Fruit fly (Drosophila melanogaster) whole organism, wandering third instar larva: ENCODE data around the gene CG43448.
A peak's percentile ranks its signal among the peaks of the same experiment; 100 is the strongest.

Experiments used
- Abd-B ChIP-seq: fragments of >200 bp; optimal IDR thresholded peaks from 2 replicates; lab custom pipeline; 2017; ENCODE audit warnings: missing biosample characterization, missing genetic modification characterization
- CG32264 ChIP-seq: fragments of 200-800 bp; sonication (Bioruptor generic); optimal IDR thresholded peaks from 2 replicates; lab custom pipeline; 2016; ENCODE audit warnings: missing biosample characterization, missing genetic modification characterization
- CG9705 ChIP-seq: fragments of 200-800 bp; sonication (Bioruptor generic); optimal IDR thresholded peaks from 2 replicates; lab custom pipeline; 2018; ENCODE audit warnings: missing biosample characterization, mild to moderate bottlenecking, missing genetic modification characterization
- CrebA ChIP-seq: fragments of 200-800 bp; sonication (Bioruptor generic); optimal IDR thresholded peaks from 2 replicates; lab custom pipeline; 2016; ENCODE audit warnings: missing biosample characterization, mild to moderate bottlenecking, missing genetic modification characterization, borderline replicate concordance
- Dfd ChIP-seq: fragments of >200 bp; optimal IDR thresholded peaks from 2 replicates; lab custom pipeline; 2017; ENCODE audit warnings: missing biosample characterization, missing genetic modification characterization
- Dif ChIP-seq: fragments of 200-275, 200-300 bp; sonication (Bioruptor generic); optimal IDR thresholded peaks from 2 replicates; lab custom pipeline; 2018; ENCODE audit warnings: missing biosample characterization, missing genetic modification characterization; ENCODE audit not compliant: partially characterized antibody
- GATAd ChIP-seq: sonication (Bioruptor generic); optimal IDR thresholded peaks from 2 replicates; lab custom pipeline; 2016; ENCODE audit warnings: missing biosample characterization, missing genetic modification characterization
- HLH106 ChIP-seq: fragments of 200-800 bp; optimal IDR thresholded peaks from 3 replicates; lab custom pipeline; 2019; ENCODE audit warnings: missing biosample characterization, mild to moderate bottlenecking, missing genetic modification characterization, moderate library complexity
- Hnf4 ChIP-seq: fragments of 200-800 bp; sonication (Bioruptor generic); optimal IDR thresholded peaks from 2 replicates; lab custom pipeline; 2016; ENCODE audit warnings: missing biosample characterization, mild to moderate bottlenecking, missing genetic modification characterization
- Hr78 ChIP-seq: fragments of >200 bp; optimal IDR thresholded peaks from 2 replicates; lab custom pipeline; 2017; ENCODE audit warnings: missing biosample characterization, missing genetic modification characterization
- Hr83 ChIP-seq: fragments of 200-300 bp; sonication (Bioruptor generic); optimal IDR thresholded peaks from 2 replicates; lab custom pipeline; 2016; ENCODE audit warnings: missing biosample characterization, mild to moderate bottlenecking, missing genetic modification characterization, moderate library complexity; ENCODE audit not compliant: poor library complexity, severe bottlenecking
- Jra ChIP-seq: sonication (Bioruptor generic); optimal IDR thresholded peaks from 2 replicates; lab custom pipeline; 2016; ENCODE audit warnings: missing biosample characterization, missing genetic modification characterization
- Mio ChIP-seq: sonication (Bioruptor generic); optimal IDR thresholded peaks from 2 replicates; lab custom pipeline; 2016; ENCODE audit warnings: missing biosample characterization, missing genetic modification characterization
- Myc ChIP-seq: fragments of >200 bp; optimal IDR thresholded peaks from 2 replicates; lab custom pipeline; 2017
- N ChIP-seq: fragments of >200 bp; optimal IDR thresholded peaks from 2 replicates; lab custom pipeline; 2018; ENCODE audit warnings: missing biosample characterization, missing external identifiers, missing genetic modification characterization
- OdsH ChIP-seq: fragments of 200-800 bp; sonication (Bioruptor generic); optimal IDR thresholded peaks from 2 replicates; lab custom pipeline; 2016; ENCODE audit warnings: missing biosample characterization, mild to moderate bottlenecking, missing genetic modification characterization
- Rel ChIP-seq, 2 experiments: fragments of 200-800 bp; sonication (Bioruptor generic) in 1 of 2; optimal IDR thresholded peaks; 2 replicates in 1 of 2; 3 replicates in 1 of 2; lab custom pipeline; 2016 to 2019; ENCODE audit warnings: mild to moderate bottlenecking in 2 of 2, missing biosample characterization in 2 of 2, missing genetic modification characterization in 2 of 2, moderate library complexity in 1 of 2
- Sp1 ChIP-seq: fragments of 200-800 bp; sonication (Bioruptor generic); optimal IDR thresholded peaks from 3 replicates; lab custom pipeline; 2019; ENCODE audit warnings: missing biosample characterization, mild to moderate bottlenecking, missing genetic modification characterization, moderate library complexity
- Vsx2 ChIP-seq: fragments of 200-300, 225-300 bp; sonication (Bioruptor generic); optimal IDR thresholded peaks from 2 replicates; lab custom pipeline; 2018; ENCODE audit warnings: missing biosample characterization, missing genetic modification characterization; ENCODE audit not compliant: partially characterized antibody
- br ChIP-seq: fragments of 200-800 bp; sonication (Bioruptor generic); optimal IDR thresholded peaks from 2 replicates; lab custom pipeline; 2016; ENCODE audit warnings: missing biosample characterization, missing genetic modification characterization
- brk ChIP-seq: fragments of 200-800 bp; sonication (Bioruptor generic); optimal IDR thresholded peaks from 2 replicates; lab custom pipeline; 2016; ENCODE audit warnings: missing biosample characterization, mild to moderate bottlenecking, missing genetic modification characterization
- dl ChIP-seq, 2 experiments: fragments of 175-275, 200-275 bp in 1 of 2; fragments of 200-275 bp in 1 of 2; sonication (Bioruptor generic); optimal IDR thresholded peaks; lab custom pipeline; 2018; ENCODE audit warnings: mild to moderate bottlenecking in 2 of 2, missing biosample characterization in 2 of 2, missing genetic modification characterization in 2 of 2, moderate library complexity in 2 of 2; ENCODE audit not compliant: partially characterized antibody in 2 of 2, insufficient read depth in 1 of 2
- dmrt93B ChIP-seq: fragments of 200-800 bp; sonication (Bioruptor generic); optimal IDR thresholded peaks from 2 replicates; lab custom pipeline; 2018; ENCODE audit warnings: missing biosample characterization, mild to moderate bottlenecking, missing genetic modification characterization
- dsf ChIP-seq: sonication (Bioruptor generic); optimal IDR thresholded peaks from 2 replicates; lab custom pipeline; 2016; ENCODE audit warnings: missing biosample characterization, missing genetic modification characterization, borderline replicate concordance
- ey ChIP-seq: fragments of 200-800 bp; sonication (Bioruptor generic); optimal IDR thresholded peaks from 2 replicates; lab custom pipeline; 2016; ENCODE audit warnings: missing biosample characterization, missing genetic modification characterization
- foxo ChIP-seq, 2 experiments: fragments of 200-800 bp; sonication (Bioruptor generic); optimal IDR thresholded peaks; 2 replicates in 1 of 2; 3 replicates in 1 of 2; lab custom pipeline; 2016 to 2017; ENCODE audit warnings: missing biosample characterization in 2 of 2, missing genetic modification characterization in 2 of 2
- fru ChIP-seq: fragments of 200-800 bp; sonication (Bioruptor generic); optimal IDR thresholded peaks from 3 replicates; lab custom pipeline; 2016; ENCODE audit warnings: missing biosample characterization, mild to moderate bottlenecking, missing genetic modification characterization
- h ChIP-seq: fragments of 200-800 bp; sonication (Bioruptor generic); optimal IDR thresholded peaks from 3 replicates; lab custom pipeline; 2016; ENCODE audit warnings: missing biosample characterization, mild to moderate bottlenecking, missing genetic modification characterization
- jim ChIP-seq: fragments of 175-275, 200-325 bp; sonication (Bioruptor generic); optimal IDR thresholded peaks from 2 replicates; lab custom pipeline; 2016; ENCODE audit warnings: missing biosample characterization, mild to moderate bottlenecking, missing genetic modification characterization
- lola ChIP-seq: fragments of >200 bp; optimal IDR thresholded peaks from 2 replicates; lab custom pipeline; 2017; ENCODE audit warnings: missing biosample characterization, missing genetic modification characterization
- pan ChIP-seq: fragments of >200 bp; optimal IDR thresholded peaks from 2 replicates; lab custom pipeline; 2017
- psq ChIP-seq: fragments of 200-800 bp; sonication (Bioruptor generic); optimal IDR thresholded peaks from 3 replicates; lab custom pipeline; 2017; ENCODE audit warnings: missing biosample characterization, mild to moderate bottlenecking, missing genetic modification characterization, moderate library complexity
- rgr ChIP-seq: fragments of 200-800 bp; sonication (Bioruptor generic); optimal IDR thresholded peaks from 3 replicates; lab custom pipeline; 2016; ENCODE audit warnings: missing biosample characterization, mild to moderate bottlenecking, missing genetic modification characterization
- sage ChIP-seq: fragments of 200-800 bp; sonication (Bioruptor generic); optimal IDR thresholded peaks from 2 replicates; lab custom pipeline; 2016; ENCODE audit warnings: missing biosample characterization, mild to moderate bottlenecking, missing genetic modification characterization
- sv ChIP-seq: fragments of 200-800 bp; sonication (Bioruptor generic); optimal IDR thresholded peaks from 3 replicates; lab custom pipeline; 2016; ENCODE audit warnings: missing biosample characterization, missing genetic modification characterization
- tai ChIP-seq: sonication (Bioruptor generic); optimal IDR thresholded peaks from 2 replicates; lab custom pipeline; 2016; ENCODE audit warnings: missing biosample characterization, missing genetic modification characterization
- usp ChIP-seq: fragments of >200 bp; optimal IDR thresholded peaks from 2 replicates; lab custom pipeline; 2017; ENCODE audit warnings: missing biosample characterization, missing genetic modification characterization
- woc ChIP-seq: sonication (Bioruptor generic); optimal IDR thresholded peaks from 2 replicates; lab custom pipeline; 2016; ENCODE audit warnings: missing biosample characterization, mild to moderate bottlenecking, missing genetic modification characterization

Gene CG43448

dm6 chr3R:30283037-30283590, 45.6 kb upstream of the CG43448 start:
- TF ChIP-seq tai: no peak
- no peak for TF ChIP-seq HLH106
- no peak for TF ChIP-seq ey
- no peak for TF ChIP-seq jim (GFP tag; lab: Kevin White, UChicago)
- no peak for TF ChIP-seq dl (GFP tag; optimal IDR thresholded peaks at IDR 0.05; lab: Kevin White, UChicago; ENCODE audit: insufficient read depth in 1 of 2, partially characterized antibody in 2 of 2)
- no peak for TF ChIP-seq sv (GFP tag; lab: Kevin White, UChicago)
- TF ChIP-seq Sp1: no peak
- TF ChIP-seq Dfd (GFP tag; lab: Kevin White, UChicago): no peak
- no peak for TF ChIP-seq Hnf4 (GFP tag; lab: Kevin White, UChicago)
- no peak for TF ChIP-seq psq (GFP tag; lab: Kevin White, UChicago)
- no peak for TF ChIP-seq Mio (GFP tag; lab: Kevin White, UChicago)
- TF ChIP-seq h (GFP tag; lab: Kevin White, UChicago): no peak
- no peak for TF ChIP-seq sage (GFP tag; lab: Kevin White, UChicago)
- no peak for TF ChIP-seq Abd-B (GFP tag; lab: Kevin White, UChicago)
- no peak for TF ChIP-seq Vsx2 (GFP tag; lab: Kevin White, UChicago)

DNA sequence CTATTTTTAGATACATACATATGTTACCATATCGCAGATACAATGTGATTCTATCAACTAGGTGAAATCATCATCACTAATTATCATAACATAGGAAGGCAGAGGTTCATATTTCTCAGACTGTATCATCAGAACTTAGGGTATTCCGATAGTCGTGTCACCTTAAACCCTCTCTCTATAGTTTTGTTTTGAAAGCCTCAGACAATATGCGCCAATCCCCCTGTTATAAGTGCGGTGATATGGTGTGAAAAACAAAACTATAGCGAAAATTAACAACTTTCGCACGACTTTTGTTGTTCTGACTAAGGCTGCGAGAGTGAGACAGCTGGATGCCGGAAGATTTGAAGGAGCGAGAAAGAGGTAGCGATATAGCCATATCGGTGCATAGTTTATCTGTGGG, 44.9 kb upstream of the CG43448 start:
- TF ChIP-seq Dfd (GFP tag; lab: Kevin White, UChicago) (peak; percentile 43), Mio (GFP tag; lab: Kevin White, UChicago) (no peak)
- TF ChIP-seq, all 38 proteins: peak for 1

DNA sequence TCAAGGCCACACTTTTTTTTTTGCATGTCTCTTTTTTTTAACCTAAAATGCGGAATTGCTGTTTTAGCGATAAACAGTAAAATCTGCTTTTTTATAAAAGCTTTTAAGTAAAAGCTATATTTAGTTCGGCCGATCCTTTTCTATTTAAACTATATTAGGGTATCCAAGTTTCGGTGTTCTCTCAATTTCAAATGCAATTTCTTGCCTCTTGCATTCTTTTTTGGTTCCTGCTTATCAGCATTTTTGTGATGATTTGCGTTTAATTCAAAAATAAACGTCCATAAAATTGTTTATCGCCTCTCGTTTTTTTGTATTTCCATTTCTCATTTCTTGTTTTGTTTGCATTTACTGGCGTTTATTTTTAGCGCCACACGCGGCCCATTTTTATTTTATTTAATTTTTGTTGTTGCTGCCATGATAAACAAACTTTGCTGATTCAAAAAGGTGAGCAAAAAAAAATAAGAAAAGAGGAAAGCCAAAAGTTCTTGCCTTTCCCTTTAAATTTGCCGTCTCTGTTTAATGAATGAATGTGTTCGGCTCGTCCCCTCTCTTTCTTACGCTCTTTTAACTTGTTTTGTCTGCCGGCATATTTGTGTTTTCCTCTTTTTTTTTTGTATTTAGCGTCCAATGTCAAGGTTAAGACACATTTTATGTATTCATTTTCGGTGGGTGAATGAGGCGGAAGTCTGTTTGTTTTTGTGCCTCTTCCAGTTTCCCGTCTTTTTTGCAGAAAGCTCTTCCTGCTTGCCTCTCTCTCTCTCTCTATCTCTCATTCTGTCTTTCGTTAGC, 44.0 kb upstream of the CG43448 start:
- no peak for TF ChIP-seq dl (GFP tag; optimal IDR thresholded peaks at IDR 0.05; lab: Kevin White, UChicago; ENCODE audit: insufficient read depth in 1 of 2, partially characterized antibody in 2 of 2)
- no peak for TF ChIP-seq Dif (GFP tag; lab: Kevin White, UChicago)
- TF ChIP-seq dsf: peak; percentile 27
- peak; percentile 84 for TF ChIP-seq rgr (GFP tag; lab: Kevin White, UChicago)
- no peak for TF ChIP-seq Abd-B (GFP tag; lab: Kevin White, UChicago)
- no peak for TF ChIP-seq Hr78
- no peak for TF ChIP-seq sv (GFP tag; lab: Kevin White, UChicago)
- TF ChIP-seq CG32264 (GFP tag; lab: Kevin White, UChicago): peak; percentile 62
- peak; percentile 73 for TF ChIP-seq sage (GFP tag; lab: Kevin White, UChicago)
- TF ChIP-seq br (GFP tag; lab: Kevin White, UChicago): peak; percentile 71
- TF ChIP-seq CrebA (GFP tag; lab: Kevin White, UChicago): peak; percentile 73
- TF ChIP-seq psq (GFP tag; lab: Kevin White, UChicago): peak; percentile 87
- TF ChIP-seq GATAd (GFP tag; lab: Kevin White, UChicago): no peak
- TF ChIP-seq Hnf4 (GFP tag; lab: Kevin White, UChicago): peak; percentile 68
- peak; percentile 82 for TF ChIP-seq fru (GFP tag; lab: Kevin White, UChicago)
- TF ChIP-seq Vsx2 (GFP tag; lab: Kevin White, UChicago): no peak
- peak; percentile 35 for TF ChIP-seq dmrt93B (GFP tag; lab: Kevin White, UChicago)
- TF ChIP-seq tai: peak; percentile 64
- no peak for TF ChIP-seq N
- peak; percentile 87 for TF ChIP-seq ey
- no peak for TF ChIP-seq Myc (lab: Kevin White, UChicago)
- no peak for TF ChIP-seq Hr83 (GFP tag; lab: Kevin White, UChicago)
- TF ChIP-seq Rel (GFP tag; optimal IDR thresholded peaks at IDR 0.05; lab: Kevin White, UChicago): peak; percentile 19
- TF ChIP-seq Rel (tag; optimal IDR thresholded peaks at IDR 0.05; lab: Kevin White, UChicago): peak; percentile 61
- no peak for TF ChIP-seq usp (GFP tag; lab: Kevin White, UChicago)
- TF ChIP-seq Mio (GFP tag; lab: Kevin White, UChicago): no peak
- TF ChIP-seq h (GFP tag; lab: Kevin White, UChicago): peak; percentile 79
- TF ChIP-seq CG9705 (GFP tag; lab: Kevin White, UChicago): no peak
- TF ChIP-seq lola (GFP tag; lab: Kevin White, UChicago): no peak
- TF ChIP-seq Jra (GFP tag; lab: Kevin White, UChicago): no peak
- TF ChIP-seq foxo (GFP tag; optimal IDR thresholded peaks at IDR 0.05; lab: Kevin White, UChicago): peak; percentile 33 to 85
- TF ChIP-seq Dfd (GFP tag; lab: Kevin White, UChicago): no peak
- TF ChIP-seq HLH106: peak; percentile 75
- peak; percentile 77 for TF ChIP-seq Sp1
- TF ChIP-seq pan (lab: Kevin White, UChicago): no peak
- TF ChIP-seq jim (GFP tag; lab: Kevin White, UChicago): no peak
- TF ChIP-seq OdsH (GFP tag; lab: Kevin White, UChicago): peak; percentile 80
- TF ChIP-seq brk (GFP tag; lab: Kevin White, UChicago): peak; percentile 79
- peak; percentile 81 for TF ChIP-seq woc (GFP tag; lab: Kevin White, UChicago)
